Worm (Caenorhabditis elegans) whole organism, young adult: Measurements from ENCODE around the gene F26C11.4.

ENCODE experiments used
- B0035.1 ChIP-seq: sonication (generic microtip); optimal IDR thresholded peaks from 2 replicates; lab custom pipeline; 2016; ENCODE audit warnings: missing genetic modification characterization, mild to moderate bottlenecking, missing compliant biosample characterization, missing genotype, missing genetic modification reagents
- B0261.1 ChIP-seq: sonication (generic microtip); optimal IDR thresholded peaks from 2 replicates; lab custom pipeline; 2016; ENCODE audit warnings: mild to moderate bottlenecking, missing genetic modification characterization, moderate library complexity, missing compliant biosample characterization
- B0336.3 ChIP-seq: fragments of 200-800 bp; sonication (Bioruptor generic); IDR thresholded peaks from 2 replicates; pipeline ENCODE4 v1.3.6; 2022; ENCODE audit warnings: missing genetic modification characterization, missing compliant biosample characterization
- C06A6.2 ChIP-seq: fragments of 200-800 bp; sonication (Bioruptor generic); conservative IDR thresholded peaks from 2 replicates; pipeline ENCODE4 v1.3.6; 2022; ENCODE audit warnings: missing genetic modification characterization, missing compliant biosample characterization
- C17E4.6 ChIP-seq: fragments of 200-800 bp; sonication (Bioruptor generic); IDR thresholded peaks from 2 replicates; pipeline ENCODE4 v1.3.6; 2022; ENCODE audit warnings: missing genetic modification reagents, missing genetic modification characterization, missing compliant biosample characterization
- D2030.7 ChIP-seq: fragments of 200-800 bp; sonication (Bioruptor generic); IDR thresholded peaks from 2 replicates; pipeline ENCODE4 v1.3.6; 2022; ENCODE audit warnings: missing genetic modification reagents, missing genetic modification characterization, missing compliant biosample characterization
- F22D6.2 ChIP-seq: sonication (generic microtip); optimal IDR thresholded peaks from 2 replicates; lab custom pipeline; 2016; ENCODE audit warnings: mild to moderate bottlenecking, missing genetic modification characterization, missing compliant biosample characterization
- F23B12.7 ChIP-seq: sonication (generic microtip); optimal IDR thresholded peaks from 2 replicates; lab custom pipeline; 2017; ENCODE audit warnings: missing genetic modification characterization, mild to moderate bottlenecking, missing compliant biosample characterization, antibody characterized with exemption, moderate library complexity; ENCODE audit not compliant: insufficient read depth
- T07F8.4 ChIP-seq: sonication (generic microtip); optimal IDR thresholded peaks from 2 replicates; lab custom pipeline; 2016; ENCODE audit warnings: mild to moderate bottlenecking, missing genetic modification characterization, moderate library complexity, missing compliant biosample characterization
- T26A5.8 ChIP-seq: sonication (generic microtip); optimal IDR thresholded peaks from 2 replicates; lab custom pipeline; 2016; ENCODE audit warnings: missing genetic modification characterization, missing compliant biosample characterization
- akir-1 ChIP-seq: fragments of 200-800 bp; sonication (Bioruptor generic); optimal IDR thresholded peaks from 2 replicates; lab custom pipeline; 2018; ENCODE audit warnings: mild to moderate bottlenecking, missing genetic modification characterization, moderate library complexity, missing compliant biosample characterization
- bed-1 ChIP-seq: fragments of 200-800 bp; sonication (Bioruptor generic); IDR thresholded peaks from 2 replicates; pipeline ENCODE4 v1.3.6; 2022; ENCODE audit warnings: missing genetic modification reagents, missing genetic modification characterization, missing compliant biosample characterization
- bed-2 ChIP-seq: fragments of 200-800 bp; sonication (Bioruptor generic); IDR thresholded peaks from 2 replicates; pipeline ENCODE4 v1.3.6; 2022; ENCODE audit warnings: missing genetic modification reagents, missing genetic modification characterization, missing compliant biosample characterization
- cebp-1 ChIP-seq, 2 experiments: fragments of 200-800 bp in 1 of 2; sonication (Bioruptor generic) in 1 of 2; sonication (generic microtip) in 1 of 2; IDR thresholded peaks in 1 of 2; optimal IDR thresholded peaks in 1 of 2; 2 replicates each; pipeline versions ENCODE4 v1.3.6 to Lab custom; 2017 to 2022; ENCODE audit warnings: missing compliant biosample characterization in 2 of 2, missing genetic modification characterization in 2 of 2, mild to moderate bottlenecking in 1 of 2, missing genetic modification reagents in 1 of 2, moderate library complexity in 1 of 2
- cebp-2 ChIP-seq: fragments of 200-800 bp; sonication (Bioruptor generic); IDR thresholded peaks from 2 replicates; pipeline ENCODE4 v1.3.6; 2022; ENCODE audit warnings: missing genetic modification characterization, missing compliant biosample characterization
- ceh-100 ChIP-seq: fragments of 200-800 bp; sonication (Bioruptor generic); IDR thresholded peaks from 2 replicates; pipeline ENCODE4 v1.3.6; 2022; ENCODE audit warnings: missing genetic modification reagents, missing genetic modification characterization, missing compliant biosample characterization
- ceh-40 ChIP-seq: fragments of 200-800 bp; sonication (Bioruptor generic); IDR thresholded peaks from 2 replicates; pipeline ENCODE4 v1.3.6; 2022; ENCODE audit warnings: missing genetic modification characterization, missing compliant biosample characterization
- ceh-58 ChIP-seq: fragments of 200-800 bp; sonication (Bioruptor generic); IDR thresholded peaks from 2 replicates; pipeline ENCODE4 v1.3.6; 2022; ENCODE audit warnings: missing genetic modification characterization, missing compliant biosample characterization
- ceh-79 ChIP-seq: sonication (generic microtip); optimal IDR thresholded peaks from 2 replicates; lab custom pipeline; 2017; ENCODE audit warnings: mild to moderate bottlenecking, missing genetic modification characterization, missing compliant biosample characterization
- ceh-91 ChIP-seq: fragments of 200-800 bp; sonication (Bioruptor generic); IDR thresholded peaks from 2 replicates; pipeline ENCODE4 v1.3.6; 2022; ENCODE audit warnings: missing genetic modification reagents, missing genetic modification characterization, missing compliant biosample characterization
- chd-7 ChIP-seq: sonication (generic microtip); optimal IDR thresholded peaks from 2 replicates; lab custom pipeline; 2016; ENCODE audit warnings: mild to moderate bottlenecking, missing genetic modification characterization, moderate library complexity, missing compliant biosample characterization
- dox-1 ChIP-seq: fragments of 200-800 bp; sonication (Bioruptor generic); IDR thresholded peaks from 2 replicates; pipeline ENCODE4 v1.3.6; 2022; ENCODE audit warnings: missing genetic modification reagents, missing genetic modification characterization, missing compliant biosample characterization
- efl-1 ChIP-seq: fragments of 150-350 bp; optimal IDR thresholded peaks from 2 replicates; lab custom pipeline; 2014; ENCODE audit warnings: missing biosample characterization, missing genetic modification reagents, missing genetic modification characterization
- ets-4 ChIP-seq: fragments of 200-800 bp; sonication (Bioruptor generic); optimal IDR thresholded peaks from 2 replicates; lab custom pipeline; 2018; ENCODE audit warnings: mild to moderate bottlenecking, missing genetic modification characterization, missing compliant biosample characterization
- fkh-3 ChIP-seq: sonication (generic microtip); optimal IDR thresholded peaks from 2 replicates; lab custom pipeline; 2016; ENCODE audit warnings: mild to moderate bottlenecking, missing genetic modification characterization, missing compliant biosample characterization
- hlh-26 ChIP-seq: fragments of 200-800 bp; sonication (Bioruptor generic); conservative IDR thresholded peaks from 2 replicates; pipeline ENCODE4 v1.3.6; 2022; ENCODE audit warnings: missing genetic modification reagents, missing genetic modification characterization, missing compliant biosample characterization
- lin-35 ChIP-seq, 3 experiments: fragments of 150-350 bp in 2 of 3; sonication (generic microtip) in 1 of 3; optimal IDR thresholded peaks; 2 replicates each; lab custom pipeline; 2014 to 2018; ENCODE audit warnings: missing biosample characterization in 3 of 3, missing genetic modification characterization in 3 of 3, missing genetic modification reagents in 3 of 3
- lin-54 ChIP-seq: fragments of 200-800 bp; sonication (Bioruptor generic); optimal IDR thresholded peaks from 2 replicates; lab custom pipeline; 2018; ENCODE audit warnings: mild to moderate bottlenecking, missing genetic modification characterization, missing compliant biosample characterization
- lsy-27 ChIP-seq: sonication (generic microtip); optimal IDR thresholded peaks from 2 replicates; lab custom pipeline; 2017; ENCODE audit warnings: missing genetic modification characterization, mild to moderate bottlenecking, missing compliant biosample characterization, antibody characterized with exemption, missing genotype, borderline replicate concordance; ENCODE audit not compliant: insufficient read depth
- madf-10 ChIP-seq: sonication (generic microtip); optimal IDR thresholded peaks from 2 replicates; lab custom pipeline; 2016; ENCODE audit warnings: mild to moderate bottlenecking, missing genetic modification characterization, missing compliant biosample characterization
- madf-6 ChIP-seq: fragments of 200-800 bp; sonication (Bioruptor generic); IDR thresholded peaks from 2 replicates; pipeline ENCODE4 v1.3.6; 2022; ENCODE audit warnings: missing genetic modification reagents, missing genetic modification characterization, missing compliant biosample characterization
- mcd-1 ChIP-seq: fragments of 200-800 bp; sonication (Bioruptor generic); IDR thresholded peaks from 2 replicates; pipeline ENCODE4 v1.3.6; 2022; ENCODE audit warnings: missing genetic modification reagents, missing genetic modification characterization, missing compliant biosample characterization
- mel-28 ChIP-seq: sonication (generic microtip); optimal IDR thresholded peaks from 2 replicates; lab custom pipeline; 2016; ENCODE audit warnings: borderline replicate concordance, mild to moderate bottlenecking, missing genetic modification characterization, missing compliant biosample characterization
- nfya-1 ChIP-seq: sonication (generic microtip); optimal IDR thresholded peaks from 2 replicates; lab custom pipeline; 2017; ENCODE audit warnings: antibody characterized with exemption, missing compliant biosample characterization, missing genetic modification characterization, borderline replicate concordance; ENCODE audit not compliant: insufficient read depth
- nhr-120 ChIP-seq: fragments of 200-800 bp; sonication (Bioruptor generic); IDR thresholded peaks from 2 replicates; pipeline ENCODE4 v1.3.6; 2022; ENCODE audit warnings: missing genetic modification characterization, missing compliant biosample characterization
- nhr-90 ChIP-seq: sonication (generic microtip); optimal IDR thresholded peaks from 2 replicates; lab custom pipeline; 2016; ENCODE audit warnings: missing genotype, mild to moderate bottlenecking, missing genetic modification characterization, missing compliant biosample characterization
- pbrm-1 ChIP-seq: fragments of 200-800 bp; sonication (Bioruptor generic); IDR thresholded peaks from 2 replicates; pipeline ENCODE4 v1.3.6; 2022; ENCODE audit warnings: missing genetic modification reagents, missing genetic modification characterization, missing compliant biosample characterization
- rcor-1 ChIP-seq: fragments of 200-800 bp; sonication (Bioruptor generic); IDR thresholded peaks from 2 replicates; pipeline ENCODE4 v1.3.6; 2022; ENCODE audit warnings: missing genetic modification reagents, missing genetic modification characterization, missing compliant biosample characterization
- repo-1 ChIP-seq: sonication (generic microtip); optimal IDR thresholded peaks from 2 replicates; lab custom pipeline; 2017; ENCODE audit warnings: mild to moderate bottlenecking, missing genetic modification characterization, missing compliant biosample characterization
- snpc-1.3 ChIP-seq: sonication (generic microtip); optimal IDR thresholded peaks from 2 replicates; lab custom pipeline; 2017; ENCODE audit warnings: missing genetic modification characterization, mild to moderate bottlenecking, missing compliant biosample characterization, antibody characterized with exemption, moderate library complexity, missing genotype, missing genetic modification reagents; ENCODE audit not compliant: insufficient read depth
- somi-1 ChIP-seq: fragments of 200-800 bp; sonication (Bioruptor generic); optimal IDR thresholded peaks from 2 replicates; lab custom pipeline; 2018; ENCODE audit warnings: mild to moderate bottlenecking, missing genetic modification characterization, missing compliant biosample characterization
- sptf-2 ChIP-seq: fragments of 200-800 bp; sonication (Bioruptor generic); optimal IDR thresholded peaks from 2 replicates; lab custom pipeline; 2018; ENCODE audit warnings: mild to moderate bottlenecking, missing genetic modification characterization, missing compliant biosample characterization
- tlf-1 ChIP-seq: fragments of 200-800 bp; sonication (Bioruptor generic); optimal IDR thresholded peaks from 2 replicates; lab custom pipeline; 2018; ENCODE audit warnings: mild to moderate bottlenecking, missing genetic modification characterization, missing compliant biosample characterization
- unc-130 ChIP-seq: sonication (generic microtip); optimal IDR thresholded peaks from 2 replicates; lab custom pipeline; 2016; ENCODE audit warnings: missing genetic modification reagents, missing genetic modification characterization, missing compliant biosample characterization
- unc-62 ChIP-seq: fragments of 150-350 bp; optimal IDR thresholded peaks from 2 replicates; lab custom pipeline; 2014; ENCODE audit warnings: missing biosample characterization, missing genetic modification reagents, missing genetic modification characterization
- xnd-1 ChIP-seq: sonication (generic microtip); optimal IDR thresholded peaks from 2 replicates; lab custom pipeline; 2016; ENCODE audit warnings: missing genotype, missing genetic modification reagents, missing genetic modification characterization, missing compliant biosample characterization
- ztf-18 ChIP-seq: sonication (generic microtip); optimal IDR thresholded peaks from 2 replicates; lab custom pipeline; 2016; ENCODE audit warnings: missing genotype, mild to moderate bottlenecking, missing genetic modification characterization, missing compliant biosample characterization
- ztf-25 ChIP-seq: fragments of 200-800 bp; sonication (Bioruptor generic); IDR thresholded peaks from 2 replicates; pipeline ENCODE4 v1.3.6; 2022; ENCODE audit warnings: missing genetic modification reagents, missing genetic modification characterization, missing compliant biosample characterization
- ztf-26 ChIP-seq: sonication (generic microtip); optimal IDR thresholded peaks from 2 replicates; lab custom pipeline; 2017; ENCODE audit warnings: missing genetic modification characterization, missing compliant biosample characterization

Gene F26C11.4

ce11 chrII:9938877-9939276, 22.8 kb upstream of the F26C11.4 start, which contains the start of the genes C05C10.7 and C05C10.5 (continued):
- no peak for TF ChIP-seq lsy-27 (tag; lab: Kevin White, UChicago)
- TF ChIP-seq akir-1 (GFP tag; lab: Kevin White, UChicago): no peak
- TF ChIP-seq C17E4.6: peak; percentile 53
- TF ChIP-seq ceh-58 (GFP tag; lab: Robert Waterston, UW): no peak
- TF ChIP-seq nhr-120 (GFP tag; lab: Robert Waterston, UW): no peak
- TF ChIP-seq bed-2 (GFP tag; lab: Robert Waterston, UW): no peak
- no peak for TF ChIP-seq ceh-100 (GFP tag; lab: Robert Waterston, UW)
- TF ChIP-seq ceh-91 (GFP tag; lab: Robert Waterston, UW): peak; percentile 93
- TF ChIP-seq T07F8.4 (tag; lab: Kevin White, UChicago): no peak
- TF ChIP-seq C06A6.2 (GFP tag; lab: Robert Waterston, UW): no peak
- TF ChIP-seq pbrm-1: no peak
- peak; percentile 44 for TF ChIP-seq snpc-1.3 (tag; lab: Kevin White, UChicago)
- no peak for TF ChIP-seq chd-7 (tag; lab: Kevin White, UChicago)
- TF ChIP-seq bed-1 (GFP tag; lab: Robert Waterston, UW): no peak
- TF ChIP-seq lin-35 (GFP tag; optimal IDR thresholded peaks at IDR 0.05; lab: Kevin White, UChicago): peak in 1 of 3 experiments; percentile 57
- peak; percentile 13; the same call in 1 of the 2 replicates for TF ChIP-seq mcd-1
- peak; percentile 78 for TF ChIP-seq unc-130
- TF ChIP-seq unc-62 (GFP tag; lab: Kevin White, UChicago): no peak
- TF ChIP-seq repo-1: no peak
- no peak for TF ChIP-seq madf-10 (tag; lab: Kevin White, UChicago)
- TF ChIP-seq efl-1 (GFP tag; lab: Kevin White, UChicago): peak; percentile 97
- TF ChIP-seq mel-28 (tag; lab: Kevin White, UChicago): no peak
- TF ChIP-seq rcor-1 (GFP tag; lab: Robert Waterston, UW): peak; percentile 46; the same call in 1 of the 2 replicates
- TF ChIP-seq hlh-26 (GFP tag; lab: Robert Waterston, UW): no peak
- no peak for TF ChIP-seq cebp-1 (GFP tag; IDR thresholded peaks at IDR 0.05; lab: Robert Waterston, UW)
- no peak for TF ChIP-seq cebp-1 (tag; optimal IDR thresholded peaks at IDR 0.05; lab: Kevin White, UChicago)
- peak; percentile 74; the same call in 1 of the 2 replicates for TF ChIP-seq B0336.3 (GFP tag; lab: Robert Waterston, UW)
- TF ChIP-seq sptf-2: no peak
- no peak for TF ChIP-seq ztf-18 (tag; lab: Kevin White, UChicago)
- no peak for TF ChIP-seq T26A5.8 (tag; lab: Kevin White, UChicago)
- TF ChIP-seq D2030.7: peak; percentile 90
- peak; percentile 90 for TF ChIP-seq lin-54 (GFP tag; lab: Kevin White, UChicago)
- TF ChIP-seq xnd-1 (tag; lab: Kevin White, UChicago): peak; percentile 86
- TF ChIP-seq B0261.1 (tag; lab: Kevin White, UChicago): no peak
- TF ChIP-seq ets-4 (GFP tag; lab: Kevin White, UChicago): no peak
- no peak for TF ChIP-seq B0035.1 (tag; lab: Kevin White, UChicago)
- TF ChIP-seq dox-1 (GFP tag; lab: Robert Waterston, UW): peak; percentile 57
- no peak for TF ChIP-seq ztf-26
- TF ChIP-seq nfya-1: no peak
- no peak for TF ChIP-seq ztf-25 (GFP tag; lab: Robert Waterston, UW)
- TF ChIP-seq ceh-40 (GFP tag; lab: Robert Waterston, UW): no peak
- TF ChIP-seq fkh-3 (tag; lab: Kevin White, UChicago): no peak
- TF ChIP-seq nhr-90 (tag; lab: Kevin White, UChicago): no peak
- TF ChIP-seq tlf-1 (GFP tag; lab: Kevin White, UChicago): peak; percentile 62
- no peak for TF ChIP-seq F23B12.7 (tag; lab: Kevin White, UChicago)
- TF ChIP-seq madf-6 (GFP tag; lab: Robert Waterston, UW): peak; percentile 98
- no peak for TF ChIP-seq ceh-79 (tag; lab: Kevin White, UChicago)
- no peak for TF ChIP-seq F22D6.2
- TF ChIP-seq cebp-2 (GFP tag; lab: Robert Waterston, UW): no peak
- no peak for TF ChIP-seq somi-1 (GFP tag; lab: Kevin White, UChicago)
